Worm (Caenorhabditis elegans) whole organism, L2 larva: ENCODE data around the gene srz-83.

Source experiments
- F13H6.1 ChIP-seq: sonication (generic microtip); optimal IDR thresholded peaks from 2 replicates; lab custom pipeline; 2016; ENCODE audit warnings: missing genetic modification characterization, missing compliant biosample characterization
- ZK546.5 ChIP-seq: sonication (generic microtip); optimal IDR thresholded peaks from 2 replicates; lab custom pipeline; 2017; ENCODE audit warnings: missing biosample characterization, missing genetic modification characterization
- fos-1 ChIP-seq: fragments of 150-350 bp; optimal IDR thresholded peaks from 2 replicates; lab custom pipeline; 2014; ENCODE audit warnings: missing biosample characterization, missing genetic modification characterization
- nhr-6 ChIP-seq: fragments of 150-350 bp; optimal IDR thresholded peaks from 2 replicates; lab custom pipeline; 2014; ENCODE audit warnings: missing biosample characterization, missing genetic modification characterization
- nhr-77 ChIP-seq: fragments of 150-350 bp; optimal IDR thresholded peaks from 2 replicates; lab custom pipeline; 2014; ENCODE audit warnings: missing biosample characterization, missing genetic modification characterization
- zag-1 ChIP-seq: fragments of 150-350 bp; optimal IDR thresholded peaks from 2 replicates; lab custom pipeline; 2014; ENCODE audit warnings: missing biosample characterization, missing genetic modification characterization
- ztf-4 ChIP-seq: fragments of 150-350 bp; optimal IDR thresholded peaks from 2 replicates; lab custom pipeline; 2014; ENCODE audit warnings: missing biosample characterization, missing genetic modification characterization

- no peak for TF ChIP-seq fos-1 (tag; lab: Kevin White, UChicago)
- TF ChIP-seq ztf-4 (tag; lab: Kevin White, UChicago) = no peak
- no peak for TF ChIP-seq F13H6.1 (tag; lab: Kevin White, UChicago)
- TF ChIP-seq zag-1 = no peak
- no peak for TF ChIP-seq nhr-77 (tag; lab: Kevin White, UChicago)
- no peak for TF ChIP-seq nhr-6 (tag; lab: Kevin White, UChicago)
- TF ChIP-seq ZK546.5 (tag; lab: Kevin White, UChicago) = no peak
Observed at ce11 chrIV:3531535-3531934, 27.3 kb downstream of the srz-83 start.
